4 fruit fly cellular contexts compared by ENCODE assay signal in genomic region chr4:358093-358929, dm6.
TF ChIP-seq lines count a peak whose summit lies in the region.

Gene PMCA (minus strand): TSS chr4:358917.

- no peak for TF ChIP-seq CTCF in whole organism, embryonic (GFP tag; optimal IDR thresholded peaks at IDR 0.05; lab: Kevin White, UChicago)

TF ChIP-seq in whole organism, adult, 20 proteins besides CTCF, POLR2A, EP300 and RAD21:
- no peak for TF ChIP-seq toe (GFP tag; optimal IDR thresholded peaks at IDR 0.05; lab: Kevin White, UChicago)
- no peak for TF ChIP-seq ovo (GFP tag; optimal IDR thresholded peaks at IDR 0.05; lab: Kevin White, UChicago)
- no peak for TF ChIP-seq CG11617 (GFP tag; optimal IDR thresholded peaks at IDR 0.05; lab: Kevin White, UChicago)
- TF ChIP-seq CG14711 (tag; optimal IDR thresholded peaks at IDR 0.05; lab: Kevin White, UChicago), result no peak
- no peak for TF ChIP-seq Crg-1 (GFP tag; optimal IDR thresholded peaks at IDR 0.05; lab: Kevin White, UChicago)
- peak; percentile 33 for TF ChIP-seq tj (GFP tag; optimal IDR thresholded peaks at IDR 0.05; lab: Kevin White, UChicago)
- TF ChIP-seq Mnt (GFP tag; optimal IDR thresholded peaks at IDR 0.05; lab: Kevin White, UChicago), result peak; percentile 29
- TF ChIP-seq CG1620 (GFP tag; optimal IDR thresholded peaks at IDR 0.05; lab: Kevin White, UChicago), result no peak
- no peak for TF ChIP-seq pad (GFP tag; optimal IDR thresholded peaks at IDR 0.05; lab: Kevin White, UChicago)
- TF ChIP-seq cnc (optimal IDR thresholded peaks at IDR 0.05; lab: Kevin White, UChicago), result no peak
- TF ChIP-seq bab1 (GFP tag; optimal IDR thresholded peaks at IDR 0.05; lab: Kevin White, UChicago), result peak; percentile 34
- TF ChIP-seq CG7045 (GFP tag; optimal IDR thresholded peaks at IDR 0.05; lab: Kevin White, UChicago), result no peak
- TF ChIP-seq cic (GFP tag; optimal IDR thresholded peaks at IDR 0.05; lab: Kevin White, UChicago), result no peak
- no peak for TF ChIP-seq CG5204 (GFP tag; optimal IDR thresholded peaks at IDR 0.05; lab: Kevin White, UChicago)
- TF ChIP-seq kay (GFP tag; lab: Kevin White, UChicago; ENCODE audit: borderline replicate concordance), result peak; percentile 53
- TF ChIP-seq CG12768 (GFP tag; optimal IDR thresholded peaks at IDR 0.05; lab: Kevin White, UChicago), result no peak
- TF ChIP-seq Hr96 (GFP tag; optimal IDR thresholded peaks at IDR 0.05; lab: Kevin White, UChicago), result no peak
- TF ChIP-seq CG7101 (tag; optimal IDR thresholded peaks at IDR 0.05; lab: Kevin White, UChicago), result no peak
- no peak for TF ChIP-seq CG33017 (tag; optimal IDR thresholded peaks at IDR 0.05; lab: Kevin White, UChicago)
- TF ChIP-seq Clk (GFP tag; optimal IDR thresholded peaks at IDR 0.05; lab: Kevin White, UChicago), result no peak
TF ChIP-seq in whole organism, adult: peak in this region for 4.

TF ChIP-seq in whole organism, embryonic, 481 proteins besides CTCF, POLR2A, EP300 and RAD21 (continues in another document):
- TF ChIP-seq Med (GFP tag; lab: Kevin White, UChicago) (peak; percentile 69), sug (tag; optimal IDR thresholded peaks at IDR 0.05; lab: Kevin White, UChicago) (peak; percentile 35), CG12391 (tag; optimal IDR thresholded peaks at IDR 0.05; lab: Kevin White, UChicago) (no peak), CG11093 (GFP tag; IDR thresholded peaks at IDR 0.05; lab: Robert Waterston, UW) (no peak), sens (GFP tag; lab: Kevin White, UChicago) (peak; percentile 55), CG12769 (tag; optimal IDR thresholded peaks at IDR 0.05; lab: Kevin White, UChicago) (no peak), CG13624 (GFP tag; optimal IDR thresholded peaks at IDR 0.05; lab: Kevin White, UChicago) (no peak), dimm (GFP tag; IDR thresholded peaks at IDR 0.05; lab: Robert Waterston, UW) (no peak), z (GFP tag; IDR thresholded peaks at IDR 0.05; lab: Robert Waterston, UW) (no peak), az2 (GFP tag; optimal IDR thresholded peaks at IDR 0.05; lab: Kevin White, UChicago) (no peak), pnt (GFP tag; optimal IDR thresholded peaks at IDR 0.05; lab: Kevin White, UChicago) (no peak), CG2202 (tag; optimal IDR thresholded peaks at IDR 0.05; lab: Kevin White, UChicago) (no peak), Sry-δ (GFP tag; optimal IDR thresholded peaks at IDR 0.05; lab: Kevin White, UChicago) (peak; percentile 66), bowl (GFP tag; IDR thresholded peaks at IDR 0.05; lab: Robert Waterston, UW) (no peak), CG14710 (tag; optimal IDR thresholded peaks at IDR 0.05; lab: Kevin White, UChicago) (no peak), mirr (GFP tag; optimal IDR thresholded peaks at IDR 0.05; lab: Kevin White, UChicago) (no peak), CG15514 (GFP tag; optimal IDR thresholded peaks at IDR 0.05; lab: Kevin White, UChicago) (no peak), tna (GFP tag; IDR thresholded peaks at IDR 0.05; lab: Robert Waterston, UW; ENCODE audit: partially characterized antibody) (peak; percentile 65), gfzf (GFP tag; optimal IDR thresholded peaks at IDR 0.05; lab: Kevin White, UChicago) (peak; percentile 26), Dp (GFP tag; optimal IDR thresholded peaks at IDR 0.05; lab: Kevin White, UChicago) (peak; percentile 7), HLH4C (GFP tag; IDR thresholded peaks at IDR 0.05; lab: Robert Waterston, UW; ENCODE audit: partially characterized antibody) (peak; percentile 76), Ptx1 (GFP tag; IDR thresholded peaks at IDR 0.05; lab: Robert Waterston, UW) (no peak), CG5180 (GFP tag; optimal IDR thresholded peaks at IDR 0.05; lab: Kevin White, UChicago) (no peak), CG4617 (GFP tag; optimal IDR thresholded peaks at IDR 0.05; lab: Kevin White, UChicago; ENCODE audit: borderline replicate concordance) (peak; percentile 61), CG8944 (GFP tag; optimal IDR thresholded peaks at IDR 0.05; lab: Kevin White, UChicago) (no peak), sr (GFP tag; IDR thresholded peaks at IDR 0.05; lab: Robert Waterston, UW) (no peak)

TF ChIP-seq in whole organism, prepupa, 60 proteins besides CTCF, POLR2A, EP300 and RAD21:
- TF ChIP-seq CG15336 (GFP tag; IDR thresholded peaks at IDR 0.05; lab: Robert Waterston, UW), result no peak
- no peak for TF ChIP-seq spab (GFP tag; optimal IDR thresholded peaks at IDR 0.05; lab: Kevin White, UChicago)
- no peak for TF ChIP-seq Hr38 (GFP tag; optimal IDR thresholded peaks at IDR 0.05; lab: Kevin White, UChicago)
- TF ChIP-seq CG11762 (GFP tag; optimal IDR thresholded peaks at IDR 0.05; lab: Kevin White, UChicago; ENCODE audit: insufficient read depth), result no peak
- TF ChIP-seq acj6 (GFP tag; optimal IDR thresholded peaks at IDR 0.05; lab: Kevin White, UChicago), result no peak
- no peak for TF ChIP-seq Eip93F (GFP tag; optimal IDR thresholded peaks at IDR 0.05; lab: Kevin White, UChicago)
- TF ChIP-seq Ets21C (GFP tag; optimal IDR thresholded peaks at IDR 0.05; lab: Kevin White, UChicago), result no peak
- no peak for TF ChIP-seq Sox102F (GFP tag; optimal IDR thresholded peaks at IDR 0.05; lab: Kevin White, UChicago)
- TF ChIP-seq Eip78C (GFP tag; lab: Kevin White, UChicago), result peak; percentile 68
- TF ChIP-seq achi (GFP tag; optimal IDR thresholded peaks at IDR 0.05; lab: Kevin White, UChicago), result no peak
- TF ChIP-seq CG6792 (GFP tag; optimal IDR thresholded peaks at IDR 0.05; lab: Kevin White, UChicago), result no peak
- TF ChIP-seq CG32006 (GFP tag; optimal IDR thresholded peaks at IDR 0.05; lab: Kevin White, UChicago), result no peak
- peak; percentile 98 for TF ChIP-seq vri (GFP tag; optimal IDR thresholded peaks at IDR 0.05; lab: Kevin White, UChicago)
- TF ChIP-seq CG6163 (GFP tag; IDR thresholded peaks at IDR 0.05; lab: Robert Waterston, UW), result no peak

TF ChIP-seq in whole organism, wandering third instar larva, 38 proteins besides CTCF, POLR2A, EP300 and RAD21:
- TF ChIP-seq Hr83 (GFP tag; optimal IDR thresholded peaks at IDR 0.05; lab: Kevin White, UChicago; ENCODE audit: poor library complexity, severe bottlenecking) (no peak), dsf (GFP tag; optimal IDR thresholded peaks at IDR 0.05; lab: Kevin White, UChicago; ENCODE audit: borderline replicate concordance) (no peak), Myc (optimal IDR thresholded peaks at IDR 0.05; lab: Kevin White, UChicago) (no peak), brk (GFP tag; optimal IDR thresholded peaks at IDR 0.05; lab: Kevin White, UChicago) (peak; percentile 28), CrebA (GFP tag; optimal IDR thresholded peaks at IDR 0.05; lab: Kevin White, UChicago; ENCODE audit: borderline replicate concordance) (no peak), woc (GFP tag; optimal IDR thresholded peaks at IDR 0.05; lab: Kevin White, UChicago) (peak; percentile 20)
TF ChIP-seq in whole organism, wandering third instar larva: peak in this region for 2.
